Fruit fly (Drosophila melanogaster): ENCODE data around the gene MED25.

MED25 gene

DNA sequence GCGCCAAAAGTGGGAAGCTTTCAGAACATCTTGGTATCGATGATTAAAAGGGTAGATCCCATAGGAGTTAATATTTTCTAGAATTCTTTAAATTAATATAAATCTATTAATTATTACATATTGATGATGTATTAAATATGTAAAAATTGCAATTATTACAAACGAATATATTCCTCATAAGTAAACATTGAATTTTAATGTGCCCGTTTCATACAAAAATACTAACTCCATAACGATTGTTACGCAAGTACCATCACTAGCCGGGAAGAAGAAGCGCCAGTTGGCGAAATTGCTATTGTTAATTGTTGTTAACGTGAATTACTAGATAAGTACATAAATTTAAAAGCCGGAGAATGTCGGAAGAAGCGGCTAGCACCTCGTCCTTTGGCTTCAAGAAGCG, 48.8 kb downstream of the MED25 start, which contains the start of gene mdlc:
mdlc (plus strand) TSS at position 248 of the 400 bp plus-strand sequence.
- TF ChIP-seq Sox14 (GFP tag; optimal IDR thresholded peaks at IDR 0.05) (no peak), CG1621 (tag; optimal IDR thresholded peaks at IDR 0.05) (no peak), svp (GFP tag) (peak; percentile 71), achi (GFP tag; optimal IDR thresholded peaks at IDR 0.05) (no peak), fkh (GFP tag; optimal IDR thresholded peaks at IDR 0.05) (peak; percentile 87), CG10631 (GFP tag; optimal IDR thresholded peaks at IDR 0.05) (peak; percentile 14), esn (GFP tag; optimal IDR thresholded peaks at IDR 0.05) (no peak), CG3919 (GFP tag; optimal IDR thresholded peaks at IDR 0.05) (no peak), Hr38 (GFP tag; optimal IDR thresholded peaks at IDR 0.05) (no peak), CG34406 (GFP tag; optimal IDR thresholded peaks at IDR 0.05) (no peak), Gug (GFP tag; IDR thresholded peaks at IDR 0.05) (no peak)

- TF ChIP-seq CG3919 (GFP tag; optimal IDR thresholded peaks at IDR 0.05) = no peak
- no peak for TF ChIP-seq CG8319 (GFP tag; optimal IDR thresholded peaks at IDR 0.05)
- TF ChIP-seq Sox15 (GFP tag; optimal IDR thresholded peaks at IDR 0.05) = no peak
- no peak for TF ChIP-seq achi (GFP tag; optimal IDR thresholded peaks at IDR 0.05)
- TF ChIP-seq CG8632 (GFP tag; optimal IDR thresholded peaks at IDR 0.05) = no peak
- no peak for TF ChIP-seq Sox14 (GFP tag; optimal IDR thresholded peaks at IDR 0.05)
- TF ChIP-seq CG10631 (GFP tag; optimal IDR thresholded peaks at IDR 0.05) = no peak
- TF ChIP-seq CG6163 (GFP tag; IDR thresholded peaks at IDR 0.05) = no peak
- no peak for TF ChIP-seq CG10669 (GFP tag; optimal IDR thresholded peaks at IDR 0.05)
- no peak for TF ChIP-seq Hr39 (GFP tag; optimal IDR thresholded peaks at IDR 0.05)
- TF ChIP-seq CG8119 (GFP tag; IDR thresholded peaks at IDR 0.05) = no peak
- TF ChIP-seq CG6792 (GFP tag; optimal IDR thresholded peaks at IDR 0.05) = no peak
- no peak for TF ChIP-seq CG1621 (tag; optimal IDR thresholded peaks at IDR 0.05)
- TF ChIP-seq svp (GFP tag) = no peak
- TF ChIP-seq Hr4 (GFP tag; optimal IDR thresholded peaks at IDR 0.05) = no peak
These were observed 50.2 kb downstream of the MED25 start for dm6 chr3R:20058960-20059359.

DNA sequence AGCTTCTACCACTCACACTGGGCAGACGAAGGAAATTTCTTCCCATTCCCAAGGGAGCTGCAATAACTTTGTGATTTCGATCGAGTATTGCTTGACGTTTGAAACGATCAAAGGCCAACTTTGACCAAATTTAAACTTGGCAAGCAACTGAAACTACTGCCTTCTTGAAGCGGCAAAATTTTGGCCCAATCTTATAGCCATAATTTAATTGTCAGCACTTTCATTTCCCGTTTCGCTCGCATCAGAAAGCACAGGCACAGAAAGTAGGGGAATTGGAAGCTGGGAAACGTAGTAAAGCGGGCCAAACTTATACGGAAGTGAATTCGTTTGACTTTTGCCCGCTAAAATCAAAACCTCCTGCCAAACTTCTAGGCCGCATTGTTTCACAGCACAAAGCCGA, 50.9 kb downstream of the MED25 start, which contains the start of gene CG4390:
CG4390 (minus strand) TSS at position 101 of the 400 bp plus-strand sequence.
- TF ChIP-seq CG16779 (tag; optimal IDR thresholded peaks at IDR 0.05) (no peak), dac (GFP tag; optimal IDR thresholded peaks at IDR 0.05) (no peak), CG32006 (GFP tag; optimal IDR thresholded peaks at IDR 0.05) (no peak)

Data from whole organism, prepupa.